Fruit fly (Drosophila melanogaster) whole organism, wandering third instar larva: ENCODE results near the gene CG5687.

Experiments used
- CG9705 ChIP-seq: fragments of 200-800 bp; sonication (Bioruptor generic); optimal IDR thresholded peaks from 2 replicates; lab custom pipeline; 2018; ENCODE audit warnings: missing biosample characterization, mild to moderate bottlenecking, missing genetic modification characterization
- CrebA ChIP-seq: fragments of 200-800 bp; sonication (Bioruptor generic); optimal IDR thresholded peaks from 2 replicates; lab custom pipeline; 2016; ENCODE audit warnings: missing biosample characterization, mild to moderate bottlenecking, missing genetic modification characterization, borderline replicate concordance
- Dfd ChIP-seq: fragments of >200 bp; optimal IDR thresholded peaks from 2 replicates; lab custom pipeline; 2017; ENCODE audit warnings: missing biosample characterization, missing genetic modification characterization
- Dif ChIP-seq: fragments of 200-275, 200-300 bp; sonication (Bioruptor generic); optimal IDR thresholded peaks from 2 replicates; lab custom pipeline; 2018; ENCODE audit warnings: missing biosample characterization, missing genetic modification characterization; ENCODE audit not compliant: partially characterized antibody
- GATAd ChIP-seq: sonication (Bioruptor generic); optimal IDR thresholded peaks from 2 replicates; lab custom pipeline; 2016; ENCODE audit warnings: missing biosample characterization, missing genetic modification characterization
- HLH106 ChIP-seq: fragments of 200-800 bp; optimal IDR thresholded peaks from 3 replicates; lab custom pipeline; 2019; ENCODE audit warnings: missing biosample characterization, mild to moderate bottlenecking, missing genetic modification characterization, moderate library complexity
- Hnf4 ChIP-seq: fragments of 200-800 bp; sonication (Bioruptor generic); optimal IDR thresholded peaks from 2 replicates; lab custom pipeline; 2016; ENCODE audit warnings: missing biosample characterization, mild to moderate bottlenecking, missing genetic modification characterization
- Hr78 ChIP-seq: fragments of >200 bp; optimal IDR thresholded peaks from 2 replicates; lab custom pipeline; 2017; ENCODE audit warnings: missing biosample characterization, missing genetic modification characterization
- Hr83 ChIP-seq: fragments of 200-300 bp; sonication (Bioruptor generic); optimal IDR thresholded peaks from 2 replicates; lab custom pipeline; 2016; ENCODE audit warnings: missing biosample characterization, mild to moderate bottlenecking, missing genetic modification characterization, moderate library complexity; ENCODE audit not compliant: poor library complexity, severe bottlenecking
- Jra ChIP-seq: sonication (Bioruptor generic); optimal IDR thresholded peaks from 2 replicates; lab custom pipeline; 2016; ENCODE audit warnings: missing biosample characterization, missing genetic modification characterization
- Myc ChIP-seq: fragments of >200 bp; optimal IDR thresholded peaks from 2 replicates; lab custom pipeline; 2017
- N ChIP-seq: fragments of >200 bp; optimal IDR thresholded peaks from 2 replicates; lab custom pipeline; 2018; ENCODE audit warnings: missing biosample characterization, missing external identifiers, missing genetic modification characterization
- OdsH ChIP-seq: fragments of 200-800 bp; sonication (Bioruptor generic); optimal IDR thresholded peaks from 2 replicates; lab custom pipeline; 2016; ENCODE audit warnings: missing biosample characterization, mild to moderate bottlenecking, missing genetic modification characterization
- Rel ChIP-seq, 2 experiments: fragments of 200-800 bp; sonication (Bioruptor generic) in 1 of 2; optimal IDR thresholded peaks; 2 replicates in 1 of 2; 3 replicates in 1 of 2; lab custom pipeline; 2016 to 2019; ENCODE audit warnings: mild to moderate bottlenecking in 2 of 2, missing biosample characterization in 2 of 2, missing genetic modification characterization in 2 of 2, moderate library complexity in 1 of 2
- Sp1 ChIP-seq: fragments of 200-800 bp; sonication (Bioruptor generic); optimal IDR thresholded peaks from 3 replicates; lab custom pipeline; 2019; ENCODE audit warnings: missing biosample characterization, mild to moderate bottlenecking, missing genetic modification characterization, moderate library complexity
- Vsx2 ChIP-seq: fragments of 200-300, 225-300 bp; sonication (Bioruptor generic); optimal IDR thresholded peaks from 2 replicates; lab custom pipeline; 2018; ENCODE audit warnings: missing biosample characterization, missing genetic modification characterization; ENCODE audit not compliant: partially characterized antibody
- br ChIP-seq: fragments of 200-800 bp; sonication (Bioruptor generic); optimal IDR thresholded peaks from 2 replicates; lab custom pipeline; 2016; ENCODE audit warnings: missing biosample characterization, missing genetic modification characterization
- brk ChIP-seq: fragments of 200-800 bp; sonication (Bioruptor generic); optimal IDR thresholded peaks from 2 replicates; lab custom pipeline; 2016; ENCODE audit warnings: missing biosample characterization, mild to moderate bottlenecking, missing genetic modification characterization
- dl ChIP-seq, 2 experiments: fragments of 175-275, 200-275 bp in 1 of 2; fragments of 200-275 bp in 1 of 2; sonication (Bioruptor generic); optimal IDR thresholded peaks; lab custom pipeline; 2018; ENCODE audit warnings: mild to moderate bottlenecking in 2 of 2, missing biosample characterization in 2 of 2, missing genetic modification characterization in 2 of 2, moderate library complexity in 2 of 2; ENCODE audit not compliant: partially characterized antibody in 2 of 2, insufficient read depth in 1 of 2
- dmrt93B ChIP-seq: fragments of 200-800 bp; sonication (Bioruptor generic); optimal IDR thresholded peaks from 2 replicates; lab custom pipeline; 2018; ENCODE audit warnings: missing biosample characterization, mild to moderate bottlenecking, missing genetic modification characterization
- dsf ChIP-seq: sonication (Bioruptor generic); optimal IDR thresholded peaks from 2 replicates; lab custom pipeline; 2016; ENCODE audit warnings: missing biosample characterization, missing genetic modification characterization, borderline replicate concordance
- foxo ChIP-seq, 2 experiments: fragments of 200-800 bp; sonication (Bioruptor generic); optimal IDR thresholded peaks; 2 replicates in 1 of 2; 3 replicates in 1 of 2; lab custom pipeline; 2016 to 2017; ENCODE audit warnings: missing biosample characterization in 2 of 2, missing genetic modification characterization in 2 of 2
- fru ChIP-seq: fragments of 200-800 bp; sonication (Bioruptor generic); optimal IDR thresholded peaks from 3 replicates; lab custom pipeline; 2016; ENCODE audit warnings: missing biosample characterization, mild to moderate bottlenecking, missing genetic modification characterization
- h ChIP-seq: fragments of 200-800 bp; sonication (Bioruptor generic); optimal IDR thresholded peaks from 3 replicates; lab custom pipeline; 2016; ENCODE audit warnings: missing biosample characterization, mild to moderate bottlenecking, missing genetic modification characterization
- jim ChIP-seq: fragments of 175-275, 200-325 bp; sonication (Bioruptor generic); optimal IDR thresholded peaks from 2 replicates; lab custom pipeline; 2016; ENCODE audit warnings: missing biosample characterization, mild to moderate bottlenecking, missing genetic modification characterization
- lola ChIP-seq: fragments of >200 bp; optimal IDR thresholded peaks from 2 replicates; lab custom pipeline; 2017; ENCODE audit warnings: missing biosample characterization, missing genetic modification characterization
- psq ChIP-seq: fragments of 200-800 bp; sonication (Bioruptor generic); optimal IDR thresholded peaks from 3 replicates; lab custom pipeline; 2017; ENCODE audit warnings: missing biosample characterization, mild to moderate bottlenecking, missing genetic modification characterization, moderate library complexity
- rgr ChIP-seq: fragments of 200-800 bp; sonication (Bioruptor generic); optimal IDR thresholded peaks from 3 replicates; lab custom pipeline; 2016; ENCODE audit warnings: missing biosample characterization, mild to moderate bottlenecking, missing genetic modification characterization
- sage ChIP-seq: fragments of 200-800 bp; sonication (Bioruptor generic); optimal IDR thresholded peaks from 2 replicates; lab custom pipeline; 2016; ENCODE audit warnings: missing biosample characterization, mild to moderate bottlenecking, missing genetic modification characterization
- sv ChIP-seq: fragments of 200-800 bp; sonication (Bioruptor generic); optimal IDR thresholded peaks from 3 replicates; lab custom pipeline; 2016; ENCODE audit warnings: missing biosample characterization, missing genetic modification characterization
- tai ChIP-seq: sonication (Bioruptor generic); optimal IDR thresholded peaks from 2 replicates; lab custom pipeline; 2016; ENCODE audit warnings: missing biosample characterization, missing genetic modification characterization

The CG5687 gene

dm6 chr3L:1947463-1948126, 8.7 kb upstream of the CG5687 start, which contains the start of the genes mu2 and Cnb:
Gene mu2 (minus strand): TSS chr3L:1947475.
Gene Cnb (plus strand): TSS chr3L:1947565.
- TF ChIP-seq psq (peak; percentile 23), GATAd (no peak), sv (GFP tag; lab: Kevin White, UChicago) (no peak), brk (GFP tag; lab: Kevin White, UChicago) (no peak)

DNA sequence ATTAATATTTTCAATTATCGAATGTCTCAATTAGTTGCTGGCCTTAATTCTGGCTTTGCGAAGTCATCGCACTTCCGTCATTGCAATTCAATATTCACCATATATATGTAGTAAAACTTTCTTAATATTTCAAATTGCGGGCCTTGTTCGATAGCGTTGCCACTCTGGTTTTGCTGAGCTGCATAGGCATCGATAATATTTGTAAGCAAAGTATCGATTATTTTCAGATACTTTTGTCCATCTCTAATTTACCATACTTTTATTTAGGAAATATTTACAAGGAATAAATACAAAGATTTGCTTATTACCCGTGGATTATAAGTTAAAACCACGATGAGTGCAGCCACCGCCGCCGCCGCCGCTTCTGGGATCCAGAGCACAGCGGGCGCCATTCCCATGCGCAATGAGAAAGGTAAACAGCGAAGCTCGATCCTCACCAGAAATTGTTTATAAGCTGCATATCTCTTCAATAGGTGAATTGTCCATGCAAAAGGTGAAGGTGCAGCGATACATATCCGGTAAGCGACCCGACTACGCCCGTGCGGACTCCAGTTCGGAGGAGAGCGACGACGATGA, 2.0 kb upstream of the CG5687 start, which contains the start of gene Mfap1:
Mfap1 (plus strand) TSS at position 226 of the 576 bp plus-strand sequence.
- TF ChIP-seq CG9705 (GFP tag; lab: Kevin White, UChicago) (peak; percentile 4), sage (peak; percentile 47), Hnf4 (no peak)

DNA sequence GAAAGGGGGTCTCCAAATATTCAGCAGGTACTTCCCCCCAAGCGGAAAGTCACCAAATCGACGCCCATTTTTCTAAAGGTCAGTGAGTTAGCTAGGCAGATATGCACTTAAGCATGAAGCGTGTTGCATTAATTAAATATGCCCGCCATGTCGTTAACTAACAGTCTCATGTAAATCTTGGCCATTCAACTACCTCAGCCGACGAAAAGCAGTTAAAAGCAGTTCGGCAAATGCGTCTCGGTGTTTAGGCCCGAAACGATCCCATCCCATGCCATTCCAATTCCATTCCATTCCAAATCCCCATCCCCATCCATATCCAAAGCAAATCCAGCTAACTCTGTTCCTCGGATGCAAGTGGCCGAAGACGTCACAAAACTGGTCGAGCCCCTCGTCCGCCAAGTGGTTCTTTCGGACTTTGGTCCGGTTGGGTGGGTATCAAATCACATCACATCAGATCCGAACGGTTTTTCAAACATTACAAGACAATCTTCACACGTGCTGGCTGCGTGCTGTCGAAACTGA, 1.1 kb upstream of the CG5687 start:
- TF ChIP-seq Rel (GFP tag; optimal IDR thresholded peaks at IDR 0.05; lab: Kevin White, UChicago) = no peak
- TF ChIP-seq Rel (tag; optimal IDR thresholded peaks at IDR 0.05; lab: Kevin White, UChicago) = peak; percentile 26
- no peak for TF ChIP-seq Dfd (GFP tag; lab: Kevin White, UChicago)
- TF ChIP-seq dmrt93B (GFP tag; lab: Kevin White, UChicago) = no peak
- TF ChIP-seq Dif = no peak
- no peak for TF ChIP-seq N (GFP tag; lab: Kevin White, UChicago)
- peak; percentile 5 for TF ChIP-seq Vsx2 (GFP tag; lab: Kevin White, UChicago)

DNA sequence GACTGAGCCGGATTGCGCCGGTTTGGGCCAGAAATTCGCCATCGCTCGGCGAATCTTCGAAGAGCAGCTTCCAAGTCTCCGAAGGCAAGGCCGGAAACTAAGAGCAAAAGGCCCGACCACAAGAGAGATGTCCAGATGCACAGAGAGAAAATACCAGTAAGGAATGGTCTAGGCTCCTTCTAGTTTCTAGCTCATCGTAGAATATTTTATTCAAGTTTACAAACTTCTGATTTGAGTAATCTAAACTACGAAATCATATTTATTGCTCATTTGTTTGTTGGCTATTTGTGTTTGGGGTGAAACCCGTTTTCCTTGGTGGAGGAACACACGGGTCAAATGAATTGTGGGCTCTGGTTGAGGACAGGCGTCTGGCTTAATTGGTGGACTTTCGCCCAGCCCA, 1.4 kb downstream of the CG5687 start:
- TF ChIP-seq Myc (lab: Kevin White, UChicago) (no peak), h (GFP tag; lab: Kevin White, UChicago) (peak; percentile 40), sage (no peak), Vsx2 (GFP tag; lab: Kevin White, UChicago) (no peak), fru (GFP tag; lab: Kevin White, UChicago) (peak; percentile 21), jim (GFP tag; lab: Kevin White, UChicago) (no peak), br (GFP tag; lab: Kevin White, UChicago) (no peak), HLH106 (tag; lab: Kevin White, UChicago) (peak; percentile 1), foxo (GFP tag; optimal IDR thresholded peaks at IDR 0.05; lab: Kevin White, UChicago) (peak in 1 of 2 experiments; percentile 4), rgr (GFP tag; lab: Kevin White, UChicago) (no peak)

DNA sequence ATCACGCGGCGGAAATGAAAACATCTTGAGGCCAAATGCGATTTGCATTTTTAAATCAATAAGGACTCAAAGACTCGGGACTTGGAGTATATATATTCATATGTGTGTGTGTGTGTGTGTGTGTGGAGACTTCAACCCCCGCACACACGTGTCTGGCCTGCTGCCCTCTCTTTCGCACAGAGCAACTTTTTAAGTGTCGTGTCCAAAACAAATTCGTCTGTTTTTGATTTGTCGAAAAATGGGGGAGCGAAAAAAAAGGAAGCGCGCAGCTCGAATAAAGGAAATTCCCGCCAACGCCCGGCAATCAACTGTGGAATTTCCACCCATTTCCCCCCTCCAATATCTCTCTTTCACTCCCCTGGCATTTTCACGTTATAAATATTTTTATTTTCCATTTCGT, 9.9 kb downstream of the CG5687 start:
- TF ChIP-seq psq = no peak
- no peak for TF ChIP-seq Vsx2 (GFP tag; lab: Kevin White, UChicago)
- TF ChIP-seq rgr (GFP tag; lab: Kevin White, UChicago) = no peak
- TF ChIP-seq CrebA = no peak
- TF ChIP-seq Hr83 (GFP tag; lab: Kevin White, UChicago) = no peak
- TF ChIP-seq jim (GFP tag; lab: Kevin White, UChicago) = no peak
- TF ChIP-seq Jra (GFP tag; lab: Kevin White, UChicago) = no peak
- no peak for TF ChIP-seq lola (GFP tag; lab: Kevin White, UChicago)
- no peak for TF ChIP-seq OdsH (GFP tag; lab: Kevin White, UChicago)
- TF ChIP-seq sv (GFP tag; lab: Kevin White, UChicago) = no peak
- no peak for TF ChIP-seq Sp1 (GFP tag; lab: Kevin White, UChicago)
- TF ChIP-seq tai (GFP tag; lab: Kevin White, UChicago) = no peak
- no peak for TF ChIP-seq fru (GFP tag; lab: Kevin White, UChicago)
- TF ChIP-seq dsf (GFP tag; lab: Kevin White, UChicago) = no peak
- no peak for TF ChIP-seq Rel (GFP tag; optimal IDR thresholded peaks at IDR 0.05; lab: Kevin White, UChicago)
- TF ChIP-seq Rel (tag; optimal IDR thresholded peaks at IDR 0.05; lab: Kevin White, UChicago) = no peak
- TF ChIP-seq Hr78 (GFP tag; lab: Kevin White, UChicago) = no peak
- TF ChIP-seq N (GFP tag; lab: Kevin White, UChicago) = no peak
- no peak for TF ChIP-seq sage
- no peak for TF ChIP-seq dl (GFP tag; optimal IDR thresholded peaks at IDR 0.05; lab: Kevin White, UChicago; ENCODE audit: insufficient read depth in 1 of 2, partially characterized antibody in 2 of 2)
- TF ChIP-seq Dfd (GFP tag; lab: Kevin White, UChicago) = no peak
